Worm (Caenorhabditis elegans): ENCODE measurements around the gene C25F6.6.

The C25F6.6 gene

DNA sequence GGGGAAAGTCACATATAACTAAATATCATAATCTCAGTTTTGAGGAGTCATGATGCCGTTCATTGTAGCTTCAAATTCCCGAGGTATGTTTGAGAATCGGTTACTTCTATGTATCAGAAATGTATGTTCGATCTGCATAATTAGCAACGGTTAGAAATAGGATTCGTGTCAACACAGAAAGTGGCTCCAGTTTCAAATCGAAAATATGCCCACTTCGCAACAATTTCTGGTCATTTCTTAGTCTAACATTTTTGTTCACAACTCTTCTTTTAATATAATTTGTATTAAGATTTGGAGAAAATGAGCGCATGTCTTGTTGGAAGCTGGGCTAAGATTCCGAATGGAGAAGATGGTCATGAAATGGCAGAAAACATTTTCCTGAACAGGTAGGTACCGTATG is 37.1 kb downstream of the C25F6.6 start, which contains the start of gene pks-1:
Gene pks-1, plus strand, starts transcription at position 301 of the 400 bp plus-strand sequence.
- TF ChIP-seq nhr-43 (tag; optimal IDR thresholded peaks at IDR 0.05; ENCODE audit: poor library complexity, severe bottlenecking) (no peak), hmg-11 (tag; optimal IDR thresholded peaks at IDR 0.05) (no peak), nhr-76 (tag; optimal IDR thresholded peaks at IDR 0.05) (no peak), fos-1 (tag; optimal IDR thresholded peaks at IDR 0.05) (no peak), pqm-1 (tag; optimal IDR thresholded peaks at IDR 0.05) (no peak), elt-3 (tag; optimal IDR thresholded peaks at IDR 0.05) (no peak), ztf-11 (tag; optimal IDR thresholded peaks at IDR 0.05) (no peak), lin-39 (tag; optimal IDR thresholded peaks at IDR 0.05) (no peak), nhr-23 (tag; optimal IDR thresholded peaks at IDR 0.05) (no peak), nhr-28 (tag; optimal IDR thresholded peaks at IDR 0.05) (no peak), jun-1 (tag; optimal IDR thresholded peaks at IDR 0.05) (no peak), zag-1 (tag; optimal IDR thresholded peaks at IDR 0.05) (no peak)

DNA sequence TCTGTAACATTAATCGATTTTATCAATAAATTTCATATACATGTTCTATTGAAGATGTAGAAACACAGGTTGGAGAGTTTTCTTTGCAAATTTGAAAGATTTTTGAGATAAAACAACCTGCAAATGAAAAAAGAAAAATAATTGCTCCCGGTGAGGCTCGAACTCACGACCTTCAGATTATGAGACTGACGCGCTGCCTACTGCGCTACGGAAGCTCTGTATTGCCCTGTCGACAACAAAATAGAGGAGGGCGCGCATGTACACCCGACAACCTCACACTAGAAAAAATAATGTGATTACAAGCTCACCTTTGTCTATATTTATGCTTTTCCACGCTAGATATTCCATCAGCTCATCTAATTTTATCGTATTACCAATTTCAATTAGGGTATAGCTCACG is 43.4 kb downstream of the C25F6.6 start:
- TF ChIP-seq elt-2 (tag; optimal IDR thresholded peaks at IDR 0.05), result peak; percentile 23
- TF ChIP-seq lsy-12 (tag; optimal IDR thresholded peaks at IDR 0.05), result peak; percentile 13
- TF ChIP-seq pha-4 (tag; optimal IDR thresholded peaks at IDR 0.05), result peak; percentile 28
- TF ChIP-seq hmg-11 (tag; optimal IDR thresholded peaks at IDR 0.05), result peak; percentile 36
- no peak for TF ChIP-seq nfya-1 (tag; optimal IDR thresholded peaks at IDR 0.05; ENCODE audit: insufficient read depth)
- no peak for TF ChIP-seq aly-2 (tag; optimal IDR thresholded peaks at IDR 0.05)
- peak; percentile 3 for TF ChIP-seq nhr-43 (tag; optimal IDR thresholded peaks at IDR 0.05; ENCODE audit: poor library complexity, severe bottlenecking)
- TF ChIP-seq lin-39 (tag; optimal IDR thresholded peaks at IDR 0.05), result no peak

- no peak for TF ChIP-seq egl-27 (tag; optimal IDR thresholded peaks at IDR 0.05)
- TF ChIP-seq nhr-237 (tag; optimal IDR thresholded peaks at IDR 0.05), result no peak
- no peak for TF ChIP-seq ceh-16 (tag; optimal IDR thresholded peaks at IDR 0.05)
- no peak for TF ChIP-seq jun-1 (tag; optimal IDR thresholded peaks at IDR 0.05)
- no peak for TF ChIP-seq nhr-28 (tag; optimal IDR thresholded peaks at IDR 0.05)
These were observed 44.3 kb downstream of the C25F6.6 start, which contains the start of gene C03F11.4 for ce11 chrX:5406345-5406744. Gene C03F11.4 (minus strand): TSS chrX:5406445.

- TF ChIP-seq pqm-1 (tag; optimal IDR thresholded peaks at IDR 0.05) (peak; percentile 76), nhr-67 (tag; optimal IDR thresholded peaks at IDR 0.05) (no peak), elt-2 (tag; optimal IDR thresholded peaks at IDR 0.05) (peak; percentile 87)
These were observed 50.1 kb downstream of the C25F6.6 start, which contains the start of gene scav-1 for ce11 chrX:5400524-5400923. Gene scav-1 (minus strand): TSS chrX:5400584.
